Fruit fly (Drosophila melanogaster) whole organism, embryonic: ENCODE measurements around the gene CG33723.

Source experiments
- CG11504 ChIP-seq: fragments of 200-800 bp; sonication (Bioruptor generic); optimal IDR thresholded peaks from 3 replicates; lab custom pipeline; 2019; ENCODE audit warnings: missing biosample characterization, mild to moderate bottlenecking, missing genetic modification characterization, moderate library complexity
- CG12659 ChIP-seq: fragments of 200-800 bp; sonication (Bioruptor generic); optimal IDR thresholded peaks from 3 replicates; lab custom pipeline; 2017; ENCODE audit warnings: mild to moderate bottlenecking, missing biosample characterization, missing genetic modification reagents, missing genetic modification characterization
- CG13296 ChIP-seq: fragments of 200-800 bp; sonication (Bioruptor generic); optimal IDR thresholded peaks from 3 replicates; lab custom pipeline; 2018; ENCODE audit warnings: missing biosample characterization, mild to moderate bottlenecking, missing genetic modification characterization
- CG13775 ChIP-seq: fragments of 200-800 bp; sonication (Bioruptor generic); optimal IDR thresholded peaks from 3 replicates; lab custom pipeline; 2017; ENCODE audit warnings: missing biosample characterization, mild to moderate bottlenecking, missing genetic modification characterization
- CG13894 ChIP-seq: fragments of 200-800 bp; sonication (Bioruptor generic); optimal IDR thresholded peaks from 3 replicates; lab custom pipeline; 2018; ENCODE audit warnings: missing biosample characterization, mild to moderate bottlenecking, missing genetic modification characterization, moderate library complexity
- CG14014 ChIP-seq: fragments of 200-800 bp; sonication (Bioruptor generic); IDR thresholded peaks from 2 replicates; pipeline ENCODE4 v1.3.6; 2022; ENCODE audit warnings: missing biosample characterization, missing genetic modification characterization
- CG16779 ChIP-seq: fragments of 200-800 bp; sonication (Bioruptor generic); IDR thresholded peaks from 2 replicates; pipeline ENCODE4 v1.3.6; 2022; ENCODE audit warnings: missing biosample characterization, missing genetic modification characterization
- CG17385 ChIP-seq: fragments of 200-800 bp; sonication (Bioruptor generic); optimal IDR thresholded peaks from 3 replicates; lab custom pipeline; 2018; ENCODE audit warnings: missing biosample characterization, mild to moderate bottlenecking, missing genetic modification characterization
- CG18011 ChIP-seq: fragments of 200-800 bp; sonication (Bioruptor generic); optimal IDR thresholded peaks from 2 replicates; lab custom pipeline; 2017; ENCODE audit warnings: missing biosample characterization, missing genetic modification characterization, mild to moderate bottlenecking, moderate library complexity, missing genotype
- CG18599 ChIP-seq: fragments of 200-800 bp; sonication (Bioruptor generic); optimal IDR thresholded peaks from 3 replicates; lab custom pipeline; 2017; ENCODE audit warnings: missing biosample characterization, missing genetic modification characterization, mild to moderate bottlenecking, moderate library complexity, missing genetic modification reagents
- CG31441 ChIP-seq: fragments of 200-800 bp; sonication (Bioruptor generic); IDR thresholded peaks from 2 replicates; pipeline ENCODE4 v1.3.6; 2022; ENCODE audit warnings: missing biosample characterization, missing genetic modification characterization
- CG3281 ChIP-seq: fragments of 200-800 bp; sonication (Bioruptor generic); optimal IDR thresholded peaks from 3 replicates; lab custom pipeline; 2017; ENCODE audit warnings: missing biosample characterization, mild to moderate bottlenecking, missing genetic modification characterization
- CG7271 ChIP-seq: fragments of 200-800 bp; sonication (Bioruptor generic); optimal IDR thresholded peaks from 2 replicates; lab custom pipeline; 2018; ENCODE audit warnings: missing biosample characterization, mild to moderate bottlenecking, missing genetic modification characterization, moderate library complexity
- CG7372 ChIP-seq: fragments of 200-800 bp; sonication (Bioruptor generic); IDR thresholded peaks from 2 replicates; pipeline ENCODE4 v1.3.6; 2022; ENCODE audit warnings: missing biosample characterization, missing genetic modification characterization
- CG9215 ChIP-seq: fragments of 200-800 bp; sonication (Bioruptor generic); IDR thresholded peaks from 2 replicates; pipeline ENCODE4 v1.3.6; 2022; ENCODE audit warnings: missing biosample characterization, missing genetic modification characterization
- CG9727 ChIP-seq: fragments of 200-800 bp; sonication (Bioruptor generic); optimal IDR thresholded peaks from 3 replicates; lab custom pipeline; 2017; ENCODE audit warnings: missing biosample characterization, mild to moderate bottlenecking, missing genetic modification characterization
- Deaf1 ChIP-seq: fragments of 200-800 bp; optimal IDR thresholded peaks from 3 replicates; lab custom pipeline; 2019; ENCODE audit warnings: missing biosample characterization, mild to moderate bottlenecking, missing genetic modification characterization, moderate library complexity
- Ets65A ChIP-seq: fragments of 200-800 bp; sonication (Bioruptor generic); peaks from one replicate; lab custom pipeline; 2016; ENCODE audit warnings: missing biosample characterization, missing genetic modification characterization
- Hand ChIP-seq: fragments of 200-800 bp; sonication (Bioruptor generic); optimal IDR thresholded peaks from 2 replicates; lab custom pipeline; 2017; ENCODE audit warnings: mild to moderate bottlenecking, missing biosample characterization, missing genetic modification reagents, missing genetic modification characterization
- Hmr ChIP-seq: fragments of 200-800 bp; sonication (Bioruptor generic); optimal IDR thresholded peaks from 3 replicates; lab custom pipeline; 2017; ENCODE audit warnings: mild to moderate bottlenecking, missing biosample characterization, missing genetic modification reagents, missing genetic modification characterization
- Hsf ChIP-seq: fragments of 200-800 bp; sonication (Bioruptor generic); optimal IDR thresholded peaks from 3 replicates; lab custom pipeline; 2016; ENCODE audit warnings: missing biosample characterization, missing genetic modification characterization
- Jarid2 ChIP-seq: fragments of 200-800 bp; sonication (Bioruptor generic); optimal IDR thresholded peaks from 3 replicates; lab custom pipeline; 2017; ENCODE audit warnings: mild to moderate bottlenecking, missing biosample characterization, missing genetic modification reagents, missing genetic modification characterization
- Kr ChIP-seq: fragments of 200-800 bp; sonication (Bioruptor generic); optimal IDR thresholded peaks from 2 replicates; lab custom pipeline; 2017; ENCODE audit warnings: missing biosample characterization, mild to moderate bottlenecking, missing genetic modification characterization
- Meics ChIP-seq: fragments of 200-800 bp; sonication (Bioruptor generic); optimal IDR thresholded peaks from 2 replicates; lab custom pipeline; 2017; ENCODE audit warnings: missing biosample characterization, mild to moderate bottlenecking, missing genetic modification characterization
- Ptx1 ChIP-seq: fragments of 200-800 bp; sonication (Bioruptor generic); IDR thresholded peaks from 2 replicates; pipeline ENCODE4 v1.3.6; 2022; ENCODE audit warnings: missing biosample characterization, missing genetic modification characterization
- Rfx ChIP-seq: fragments of 200-800 bp; sonication (Bioruptor generic); IDR thresholded peaks from 2 replicates; pipeline ENCODE4 v1.3.6; 2022; ENCODE audit warnings: missing biosample characterization, missing genetic modification characterization
- Sox100B ChIP-seq: fragments of 200-800 bp; sonication (Bioruptor generic); optimal IDR thresholded peaks from 3 replicates; lab custom pipeline; 2018; ENCODE audit warnings: missing biosample characterization, mild to moderate bottlenecking, missing genetic modification characterization
- Sox102F ChIP-seq: fragments of 200-800 bp; sonication (Bioruptor generic); optimal IDR thresholded peaks from 2 replicates; lab custom pipeline; 2018; ENCODE audit warnings: missing biosample characterization, mild to moderate bottlenecking, missing genetic modification characterization, moderate library complexity
- Xbp1 ChIP-seq: fragments of 200-800 bp; sonication (Bioruptor generic); optimal IDR thresholded peaks from 3 replicates; lab custom pipeline; 2016; ENCODE audit warnings: missing biosample characterization, mild to moderate bottlenecking, missing genetic modification characterization
- abd-A ChIP-seq: fragments of 200-800 bp; sonication (Bioruptor generic); optimal IDR thresholded peaks from 3 replicates; lab custom pipeline; 2019; ENCODE audit warnings: missing biosample characterization, mild to moderate bottlenecking, missing genetic modification characterization, moderate library complexity
- ash1 ChIP-seq: fragments of 200-800 bp; sonication (Bioruptor generic); optimal IDR thresholded peaks from 2 replicates; lab custom pipeline; 2018; ENCODE audit warnings: missing biosample characterization, mild to moderate bottlenecking, missing genetic modification characterization
- bcd ChIP-seq: fragments of 200-800 bp; sonication (Bioruptor generic); optimal IDR thresholded peaks from 2 replicates; lab custom pipeline; 2017; ENCODE audit warnings: missing biosample characterization, mild to moderate bottlenecking, missing genetic modification characterization
- cwo ChIP-seq: fragments of 200-800 bp; sonication (Bioruptor generic); optimal IDR thresholded peaks from 3 replicates; lab custom pipeline; 2017; ENCODE audit warnings: missing biosample characterization, missing genetic modification characterization, mild to moderate bottlenecking, moderate library complexity, missing genetic modification reagents
- gem ChIP-seq: fragments of 200-800 bp; sonication (Bioruptor generic); optimal IDR thresholded peaks from 2 replicates; lab custom pipeline; 2019; ENCODE audit warnings: missing biosample characterization, mild to moderate bottlenecking, missing genetic modification characterization, moderate library complexity
- ind ChIP-seq: fragments of 200-800 bp; sonication (Bioruptor generic); optimal IDR thresholded peaks from 3 replicates; lab custom pipeline; 2016; ENCODE audit warnings: missing biosample characterization, missing genetic modification characterization
- lab ChIP-seq: fragments of 200-800 bp; sonication (Bioruptor generic); optimal IDR thresholded peaks from 3 replicates; lab custom pipeline; 2017; ENCODE audit warnings: missing biosample characterization, missing genetic modification characterization, mild to moderate bottlenecking, moderate library complexity, missing genetic modification reagents
- luna ChIP-seq: fragments of 200-800 bp; sonication (Bioruptor generic); optimal IDR thresholded peaks from 2 replicates; lab custom pipeline; 2016; ENCODE audit warnings: missing biosample characterization, missing genetic modification characterization
- mam ChIP-seq: fragments of 200-800 bp; sonication (Bioruptor generic); optimal IDR thresholded peaks from 3 replicates; lab custom pipeline; 2016; ENCODE audit warnings: missing biosample characterization, missing genetic modification characterization
- nau ChIP-seq: fragments of 200-800 bp; sonication (Bioruptor generic); optimal IDR thresholded peaks from 3 replicates; lab custom pipeline; 2017; ENCODE audit warnings: missing biosample characterization, mild to moderate bottlenecking, missing genetic modification characterization, missing genetic modification reagents
- pfk ChIP-seq: fragments of 200-800 bp; sonication (Bioruptor generic); optimal IDR thresholded peaks from 2 replicates; lab custom pipeline; 2018; ENCODE audit warnings: missing biosample characterization, mild to moderate bottlenecking, missing genetic modification characterization, moderate library complexity
- prd ChIP-seq, 3 experiments: fragments of >200 bp in 2 of 3; fragments of 200-800 bp in 1 of 3; sonication (Bioruptor generic) in 1 of 3; optimal IDR thresholded peaks in 2 of 3; IDR thresholded peaks in 1 of 3; 2 replicates in 2 of 3; 3 replicates in 1 of 3; pipeline versions ENCODE4 v1.3.6 to Lab custom; 2017 to 2022; ENCODE audit warnings: missing biosample characterization in 1 of 3, missing genetic modification characterization in 1 of 3
- rib ChIP-seq: fragments of 200-800 bp; sonication (Bioruptor generic); IDR thresholded peaks from 2 replicates; pipeline ENCODE4 v1.3.6; 2022; ENCODE audit warnings: missing biosample characterization, missing genetic modification characterization
- scrt ChIP-seq: fragments of 200-800 bp; sonication (Bioruptor generic); optimal IDR thresholded peaks from 2 replicates; lab custom pipeline; 2018; ENCODE audit warnings: missing biosample characterization, mild to moderate bottlenecking, missing genetic modification characterization, moderate library complexity
- slbo ChIP-seq: fragments of 200-800 bp; sonication (Bioruptor generic); IDR thresholded peaks from 2 replicates; pipeline ENCODE4 v1.3.6; 2022; ENCODE audit warnings: missing biosample characterization, missing genetic modification characterization
- tgo ChIP-seq: fragments of 200-800 bp; sonication (Bioruptor generic); IDR thresholded peaks from 3 replicates; pipeline ENCODE4 v1.3.6; 2022; ENCODE audit warnings: missing biosample characterization, missing genetic modification characterization
- trh ChIP-seq: fragments of 200-800 bp; sonication (Bioruptor generic); optimal IDR thresholded peaks from 2 replicates; lab custom pipeline; 2016; ENCODE audit warnings: missing biosample characterization, missing genetic modification characterization
- wdn ChIP-seq: fragments of 200-800 bp; sonication (Bioruptor generic); IDR thresholded peaks from 2 replicates; pipeline ENCODE4 v1.3.6; 2022; ENCODE audit warnings: missing biosample characterization, missing genetic modification characterization
- z ChIP-seq: fragments of 200-800 bp; sonication (Bioruptor generic); IDR thresholded peaks from 3 replicates; pipeline ENCODE4 v1.3.6; 2022; ENCODE audit warnings: missing biosample characterization, missing genetic modification characterization

Gene CG33723

dm6 chr2L:9415053-9415452 is 25.5 kb downstream of the CG33723 start, which contains the start of gene Shawl:
Gene Shawl (minus strand): TSS chr2L:9415156.
- peak; percentile 94 for TF ChIP-seq Deaf1 (tag; lab: Kevin White, UChicago)
- TF ChIP-seq ash1 (GFP tag; lab: Kevin White, UChicago), result no peak
- TF ChIP-seq rib (GFP tag; lab: Robert Waterston, UW), result 0 out of 2 replicates have a peak, but pooled peaks have one; percentile 19
- TF ChIP-seq pfk (GFP tag; lab: Kevin White, UChicago), result no peak
- TF ChIP-seq CG7372 (GFP tag; lab: Robert Waterston, UW), result no peak
- peak; percentile 28 for TF ChIP-seq Jarid2 (GFP tag; lab: Kevin White, UChicago)
- TF ChIP-seq lab (GFP tag; lab: Kevin White, UChicago), result peak; percentile 2
- TF ChIP-seq CG7271 (tag; lab: Kevin White, UChicago), result no peak
- TF ChIP-seq abd-A (tag; lab: Kevin White, UChicago), result peak; percentile 47
- TF ChIP-seq CG13775 (GFP tag; lab: Kevin White, UChicago), result no peak
- no peak for TF ChIP-seq Hsf
- TF ChIP-seq wdn, result no peak
- TF ChIP-seq CG16779 (GFP tag; lab: Robert Waterston, UW), result 0 out of 2 replicates have a peak, but pooled peaks have one; percentile 36
- peak; percentile 60 for TF ChIP-seq Ets65A
- no peak for TF ChIP-seq CG14014 (GFP tag; lab: Robert Waterston, UW)
- TF ChIP-seq CG13894, result peak; percentile 14
- TF ChIP-seq, all 482 proteins: peak for 8

DNA sequence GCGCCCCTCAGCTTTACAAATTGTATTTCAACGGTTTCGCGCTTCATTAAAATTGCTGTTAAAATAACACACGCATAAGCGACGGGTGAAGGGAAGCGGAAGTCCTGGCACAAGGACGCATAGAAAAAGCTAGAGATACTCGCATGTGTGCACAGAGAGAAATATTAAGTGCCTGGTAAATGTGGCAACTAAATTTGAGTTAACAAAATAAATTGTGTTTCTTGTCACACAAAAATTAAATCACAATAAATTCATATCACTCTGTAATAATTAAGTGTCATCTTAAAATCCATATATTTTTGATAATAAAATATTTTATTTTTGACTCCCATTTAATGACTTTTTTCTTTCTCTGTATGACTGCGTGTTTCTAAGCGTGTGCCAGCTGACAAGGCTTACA is 40.4 kb downstream of the CG33723 start:
- peak; percentile 8 for TF ChIP-seq ind (GFP tag; lab: Kevin White, UChicago)
- TF ChIP-seq nau, result no peak
- peak; percentile 15 for TF ChIP-seq CG12659
- TF ChIP-seq Hmr (GFP tag; lab: Kevin White, UChicago), result peak; percentile 44
- peak; percentile 14 for TF ChIP-seq CG17385 (GFP tag; lab: Kevin White, UChicago)
- TF ChIP-seq gem, result peak; percentile 53
- peak; percentile 12; the same call in 1 of the 2 replicates for TF ChIP-seq Rfx (GFP tag; lab: Robert Waterston, UW)
- TF ChIP-seq CG11504 (tag; lab: Kevin White, UChicago), result peak; percentile 45
- no peak for TF ChIP-seq prd (optimal IDR thresholded peaks at IDR 0.05; lab: Kevin White, UChicago)
- no peak; the same call in 2 of the 3 replicates for TF ChIP-seq prd (GFP tag; IDR thresholded peaks at IDR 0.05; lab: Robert Waterston, UW)
- TF ChIP-seq Xbp1 (GFP tag; lab: Kevin White, UChicago), result peak; percentile 7
- peak; percentile 22 for TF ChIP-seq cwo (GFP tag; lab: Kevin White, UChicago)
- peak; percentile 57 for TF ChIP-seq Ets65A
- TF ChIP-seq mam (GFP tag; lab: Kevin White, UChicago), result no peak
- peak; percentile 42; the same call in 1 of the 2 replicates for TF ChIP-seq slbo
- 0 out of 3 replicates have a peak, but pooled peaks have one; percentile 19 for TF ChIP-seq tgo (GFP tag; lab: Robert Waterston, UW)
- TF ChIP-seq CG18599 (GFP tag; lab: Kevin White, UChicago), result peak; percentile 70
- peak; percentile 28 for TF ChIP-seq CG3281 (GFP tag; lab: Kevin White, UChicago)
- TF ChIP-seq Sox102F (GFP tag; lab: Kevin White, UChicago), result peak; percentile 22
- TF ChIP-seq CG13296 (GFP tag; lab: Kevin White, UChicago), result peak; percentile 3
- TF ChIP-seq Sox100B, result peak; percentile 15
- TF ChIP-seq CG31441 (GFP tag; lab: Robert Waterston, UW), result 0 out of 2 replicates have a peak, but pooled peaks have one; percentile 29
- TF ChIP-seq z (GFP tag; lab: Robert Waterston, UW), result no peak
- TF ChIP-seq luna (GFP tag; lab: Kevin White, UChicago), result no peak
- TF ChIP-seq trh, result no peak
- peak; percentile 15; the same call in 1 of the 2 replicates for TF ChIP-seq CG9215 (GFP tag; lab: Robert Waterston, UW)
- TF ChIP-seq ash1 (GFP tag; lab: Kevin White, UChicago), result no peak
- TF ChIP-seq Hand, result peak; percentile 41
- TF ChIP-seq Meics (GFP tag; lab: Kevin White, UChicago), result peak; percentile 30
- peak; percentile 33 for TF ChIP-seq scrt (GFP tag; lab: Kevin White, UChicago)
- TF ChIP-seq Kr (GFP tag; lab: Kevin White, UChicago), result no peak
- 0 out of 2 replicates have a peak, but pooled peaks have one; percentile 26 for TF ChIP-seq Ptx1 (GFP tag; lab: Robert Waterston, UW)
- TF ChIP-seq bcd (GFP tag; lab: Kevin White, UChicago), result peak; percentile 26
- peak; percentile 19 for TF ChIP-seq CG9727 (GFP tag; lab: Kevin White, UChicago)
- no peak for TF ChIP-seq CG18011 (GFP tag; lab: Kevin White, UChicago)
